Worm (Caenorhabditis elegans) whole organism, L1 larva: Measurements from ENCODE around the gene exc-15.

Source experiments
- Y116A8C.19 ChIP-seq: sonication (generic microtip); optimal IDR thresholded peaks from 2 replicates; lab custom pipeline; 2016; ENCODE audit warnings: missing compliant biosample characterization, missing genetic modification characterization, borderline replicate concordance
- ceh-88 ChIP-seq: fragments of 200-800 bp; sonication (Bioruptor generic); IDR thresholded peaks from 2 replicates; pipeline ENCODE4 v1.3.6; 2022; ENCODE audit warnings: missing genetic modification characterization, missing compliant biosample characterization
- egl-27 ChIP-seq, 2 experiments: fragments of 150-350 bp in 1 of 2; sonication (generic microtip); optimal IDR thresholded peaks; 3 replicates each; lab custom pipeline; 2017 to 2018; ENCODE audit warnings: missing biosample characterization in 2 of 2, missing genetic modification characterization in 2 of 2, missing genetic modification reagents in 2 of 2
- nhr-11 ChIP-seq: fragments of 150-350 bp; optimal IDR thresholded peaks from 2 replicates; lab custom pipeline; 2014; ENCODE audit warnings: missing biosample characterization, missing genetic modification characterization
- skn-1 ChIP-seq: fragments of 150-350 bp; optimal IDR thresholded peaks from 2 replicates; lab custom pipeline; 2014; ENCODE audit warnings: missing biosample characterization, missing genetic modification characterization

DNA sequence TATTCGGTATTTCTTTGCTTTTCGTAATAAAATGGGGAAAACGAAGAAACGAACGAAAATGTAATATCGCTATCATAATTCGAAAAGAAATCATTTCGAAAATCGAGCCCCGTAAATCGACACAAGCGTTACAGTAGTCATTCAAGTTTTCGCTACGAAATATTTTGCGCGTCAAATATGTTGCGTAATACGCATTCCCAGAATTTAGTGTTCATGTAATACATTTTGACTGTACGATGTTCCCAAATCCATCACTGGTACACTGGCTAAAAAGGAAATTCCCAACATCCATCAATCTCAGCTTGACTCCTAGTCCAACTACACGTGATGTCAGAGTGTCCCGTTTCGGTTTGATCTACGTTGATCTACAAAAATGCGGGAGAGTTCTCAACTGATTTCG lies 44.7 kb downstream of the exc-15 start:
- no peak for TF ChIP-seq nhr-11
- TF ChIP-seq skn-1 (tag; lab: Kevin White, UChicago) = no peak
- TF ChIP-seq Y116A8C.19 (tag; lab: Kevin White, UChicago) = no peak
- no peak for TF ChIP-seq ceh-88 (GFP tag; lab: Robert Waterston, UW)
- TF ChIP-seq egl-27 (tag; optimal IDR thresholded peaks at IDR 0.05; lab: Kevin White, UChicago) = no peak
